Worm (Caenorhabditis elegans): Measurements from ENCODE around the gene C37C3.1.

Gene C37C3.1

ce11 chrV:7876881-7877475, 19.2 kb downstream of the C37C3.1 start, which contains the start of gene F40A3.3:
F40A3.3 (plus strand) TSS chrV:7877444.
- TF ChIP-seq D2030.7 (GFP tag; IDR thresholded peaks at IDR 0.05) = peak; percentile 31; the same call in 1 of the 2 replicates
- TF ChIP-seq zfh-2 (GFP tag; conservative IDR thresholded peaks at IDR 0.05) = no peak
- TF ChIP-seq F33H1.4 (GFP tag; IDR thresholded peaks at IDR 0.05) = peak; percentile 85
- peak; percentile 81 for TF ChIP-seq hsf-1 (GFP tag; IDR thresholded peaks at IDR 0.05)
- TF ChIP-seq nhr-90 (tag; optimal IDR thresholded peaks at IDR 0.05) = no peak
- TF ChIP-seq madf-6 (GFP tag; IDR thresholded peaks at IDR 0.05) = peak; percentile 80
- peak; percentile 62 for TF ChIP-seq madf-8 (GFP tag; conservative IDR thresholded peaks at IDR 0.05)
- peak; percentile 80 for TF ChIP-seq xnd-1 (tag; optimal IDR thresholded peaks at IDR 0.05)
- TF ChIP-seq ZK185.1 (tag; optimal IDR thresholded peaks at IDR 0.05; ENCODE audit: poor library complexity, severe bottlenecking) = no peak
- peak; percentile 85 for TF ChIP-seq lsl-1 (GFP tag; optimal IDR thresholded peaks at IDR 0.05)

ce11 chrV:7878411-7878964, 20.7 kb downstream of the C37C3.1 start, which contains the start of gene F40A3.2:
F40A3.2 (plus strand) TSS chrV:7878914.
- no peak for TF ChIP-seq ceh-79 (tag; optimal IDR thresholded peaks at IDR 0.05)
- TF ChIP-seq C17E4.6 (GFP tag; IDR thresholded peaks at IDR 0.05) = no peak
- no peak for TF ChIP-seq egrh-3 (GFP tag; IDR thresholded peaks at IDR 0.05)
- TF ChIP-seq cebp-1 (GFP tag; IDR thresholded peaks at IDR 0.05) = no peak
- TF ChIP-seq cebp-1 (tag; optimal IDR thresholded peaks at IDR 0.05) = no peak
- no peak for TF ChIP-seq pha-4 (tag; optimal IDR thresholded peaks at IDR 0.05)
- peak; percentile 41; the same call in 1 of the 2 replicates for TF ChIP-seq hsf-1 (GFP tag; IDR thresholded peaks at IDR 0.05)

ce11 chrV:7884441-7884840, 26.7 kb downstream of the C37C3.1 start:
- TF ChIP-seq snpc-4 (GFP tag; optimal IDR thresholded peaks at IDR 0.05) (no peak), snpc-4 (tag; optimal IDR thresholded peaks at IDR 0.05) (no peak), Y53G8AR.9 (GFP tag; conservative IDR thresholded peaks at IDR 0.05) (no peak), madf-6 (GFP tag; IDR thresholded peaks at IDR 0.05) (no peak), tlf-1 (GFP tag; optimal IDR thresholded peaks at IDR 0.05) (no peak), chd-7 (tag; optimal IDR thresholded peaks at IDR 0.05) (no peak), atf-7 (tag; optimal IDR thresholded peaks at IDR 0.05) (no peak), him-1 (tag; optimal IDR thresholded peaks at IDR 0.05) (no peak), pha-4 (tag; optimal IDR thresholded peaks at IDR 0.05) (no peak), fkh-3 (tag; optimal IDR thresholded peaks at IDR 0.05) (no peak), madf-8 (GFP tag; conservative IDR thresholded peaks at IDR 0.05) (no peak), rcor-1 (GFP tag; IDR thresholded peaks at IDR 0.05) (no peak), attf-3 (GFP tag; conservative IDR thresholded peaks at IDR 0.05) (no peak), F33H1.4 (GFP tag; IDR thresholded peaks at IDR 0.05) (no peak), egl-44 (GFP tag; IDR thresholded peaks at IDR 0.05) (no peak), F22D6.2 (tag; optimal IDR thresholded peaks at IDR 0.05) (no peak), nhr-90 (tag; optimal IDR thresholded peaks at IDR 0.05) (no peak)

- TF ChIP-seq T26A5.8 (tag; optimal IDR thresholded peaks at IDR 0.05) (no peak), snpc-4 (GFP tag; optimal IDR thresholded peaks at IDR 0.05) (no peak), snpc-4 (tag; optimal IDR thresholded peaks at IDR 0.05) (peak in 3 of 4 experiments; percentile 34 to 81 (median 49)), nhr-80 (tag; optimal IDR thresholded peaks at IDR 0.05) (peak; percentile 80), dox-1 (GFP tag; IDR thresholded peaks at IDR 0.05) (peak; percentile 67; the same call in 1 of the 2 replicates)
Observed at ce11 chrV:7888036-7888435, 30.3 kb downstream of the C37C3.1 start.

- TF ChIP-seq nfyb-1 (GFP tag; IDR thresholded peaks at IDR 0.05) (no peak), chd-7 (tag; optimal IDR thresholded peaks at IDR 0.05) (no peak), nhr-179 (tag; optimal IDR thresholded peaks at IDR 0.05) (no peak), xnd-1 (tag; optimal IDR thresholded peaks at IDR 0.05) (no peak), snpc-3.4 (tag; optimal IDR thresholded peaks at IDR 0.05) (no peak), Y79H2A.3 (GFP tag; conservative IDR thresholded peaks at IDR 0.05) (no peak), nfya-1 (tag; optimal IDR thresholded peaks at IDR 0.05; ENCODE audit: borderline replicate concordance, insufficient read depth) (no peak), B0035.1 (tag; optimal IDR thresholded peaks at IDR 0.05) (no peak), madf-3 (GFP tag; IDR thresholded peaks at IDR 0.05) (no peak), pha-4 (tag; optimal IDR thresholded peaks at IDR 0.05) (no peak), B0261.1 (tag; optimal IDR thresholded peaks at IDR 0.05) (no peak), B0019.2 (GFP tag; conservative IDR thresholded peaks at IDR 0.05) (no peak), nfya-2 (GFP tag; IDR thresholded peaks at IDR 0.05) (no peak)
Observed at ce11 chrV:7891230-7891629, 33.5 kb downstream of the C37C3.1 start, which contains the start of gene F40A3.1. F40A3.1 (plus strand) TSS chrV:7891530.
